Fruit fly (Drosophila melanogaster): ENCODE data around the gene CG6770.

The CG6770 gene

dm6 chr2L:12002922-12003791 is 42.8 kb downstream of the CG6770 start (continued):
- TF ChIP-seq CG8359 (GFP tag; optimal IDR thresholded peaks at IDR 0.05; ENCODE audit: borderline replicate concordance) (peak; percentile 35), yki (optimal IDR thresholded peaks at IDR 0.05) (no peak), CG17829 (tag; optimal IDR thresholded peaks at IDR 0.05) (peak; percentile 19), lilli (GFP tag; optimal IDR thresholded peaks at IDR 0.05) (peak; percentile 55), Hr51 (GFP tag; optimal IDR thresholded peaks at IDR 0.05) (peak in 1 of 2 experiments; percentile 51), CG15696 (tag; optimal IDR thresholded peaks at IDR 0.05) (peak; percentile 30), CG17568 (GFP tag; optimal IDR thresholded peaks at IDR 0.05) (peak; percentile 60), wek (GFP tag; optimal IDR thresholded peaks at IDR 0.05) (peak; percentile 0), CG15479 (GFP tag; optimal IDR thresholded peaks at IDR 0.05) (peak; percentile 93), tap (tag; optimal IDR thresholded peaks at IDR 0.05) (peak; percentile 48), HLH54F (GFP tag; optimal IDR thresholded peaks at IDR 0.05) (peak; percentile 29), en (GFP tag; optimal IDR thresholded peaks at IDR 0.05) (no peak), CG13624 (GFP tag; optimal IDR thresholded peaks at IDR 0.05) (no peak), CG10209 (GFP tag; optimal IDR thresholded peaks at IDR 0.05) (peak; percentile 39), kni (GFP tag; optimal IDR thresholded peaks at IDR 0.05) (peak; percentile 99), insv (GFP tag; optimal IDR thresholded peaks at IDR 0.05) (peak in 1 of 2 experiments; percentile 79), bcd (GFP tag; optimal IDR thresholded peaks at IDR 0.05) (peak; percentile 27), Adf1 (GFP tag; IDR thresholded peaks at IDR 0.05) (no peak), Deaf1 (tag; optimal IDR thresholded peaks at IDR 0.05) (peak; percentile 94), MTF-1 (GFP tag; optimal IDR thresholded peaks at IDR 0.05; ENCODE audit: borderline replicate concordance) (peak; percentile 44), Lhr (GFP tag; optimal IDR thresholded peaks at IDR 0.05) (peak; percentile 95), CG8924 (tag; optimal IDR thresholded peaks at IDR 0.05) (peak; percentile 8), da (GFP tag; optimal IDR thresholded peaks at IDR 0.05) (peak; percentile 64), pros (GFP tag; optimal IDR thresholded peaks at IDR 0.05) (peak; percentile 73), unpg (GFP tag; optimal IDR thresholded peaks at IDR 0.05) (peak; percentile 52), CG18262 (tag; optimal IDR thresholded peaks at IDR 0.05) (peak; percentile 18), jing (GFP tag; optimal IDR thresholded peaks at IDR 0.05) (no peak), gce (GFP tag; IDR thresholded peaks at IDR 0.05) (no peak), CrebB (tag; optimal IDR thresholded peaks at IDR 0.05) (no peak), dpn (GFP tag; optimal IDR thresholded peaks at IDR 0.05) (peak; percentile 38 to 41), CG13424 (tag; optimal IDR thresholded peaks at IDR 0.05) (peak; percentile 60), hb (GFP tag; IDR thresholded peaks at IDR 0.05; ENCODE audit: partially characterized antibody) (no peak), CG1603 (tag; optimal IDR thresholded peaks at IDR 0.05) (peak; percentile 39), Dek (tag; optimal IDR thresholded peaks at IDR 0.05) (peak; percentile 43), Chrac-16 (GFP tag; optimal IDR thresholded peaks at IDR 0.05) (peak; percentile 16), CG10654 (GFP tag; optimal IDR thresholded peaks at IDR 0.05) (peak; percentile 31), CG12299 (tag; optimal IDR thresholded peaks at IDR 0.05) (peak; percentile 27), Meics (GFP tag; optimal IDR thresholded peaks at IDR 0.05) (peak; percentile 31), CG13296 (GFP tag; optimal IDR thresholded peaks at IDR 0.05) (peak; percentile 39), CG11504 (tag; optimal IDR thresholded peaks at IDR 0.05) (peak; percentile 33), CG12391 (tag; optimal IDR thresholded peaks at IDR 0.05) (peak; percentile 63), NfI (GFP tag; optimal IDR thresholded peaks at IDR 0.05) (peak; percentile 59), CG11696 (GFP tag; IDR thresholded peaks at IDR 0.05) (no peak), dmrt11E (tag; optimal IDR thresholded peaks at IDR 0.05) (peak; percentile 27), CG32532 (GFP tag; IDR thresholded peaks at IDR 0.05) (no peak), CG18476 (GFP tag; optimal IDR thresholded peaks at IDR 0.05) (no peak), ac (GFP tag; optimal IDR thresholded peaks at IDR 0.05) (peak; percentile 67)
